Worm (Caenorhabditis elegans): ENCODE results near the gene phf-15.

Gene phf-15

DNA sequence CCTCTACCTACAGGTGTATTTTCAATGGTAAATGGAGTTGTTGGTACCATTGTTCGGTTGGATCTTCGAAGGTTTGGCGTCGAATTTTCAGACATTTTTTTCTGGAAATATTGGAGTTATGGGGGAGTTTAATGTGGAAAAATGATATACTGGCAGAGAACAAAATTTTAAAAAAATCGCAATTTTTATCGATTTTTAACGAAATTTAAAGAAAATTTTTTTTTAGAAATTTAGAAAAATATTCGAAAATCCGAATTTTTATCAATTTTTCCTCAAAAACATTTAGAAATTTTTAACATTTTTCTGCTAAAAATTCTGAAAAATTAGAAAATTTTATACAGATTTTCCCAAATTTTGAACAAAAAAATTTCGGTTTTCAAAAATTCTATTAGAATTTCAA is 44.0 kb upstream of the phf-15 start, which contains the start of gene Y53G8AM.8:
Y53G8AM.8 (minus strand) TSS at position 101 of the 400 bp plus-strand sequence.
- TF ChIP-seq aly-2 (tag; optimal IDR thresholded peaks at IDR 0.05) (no peak), lin-15B (tag; optimal IDR thresholded peaks at IDR 0.05) (no peak), dmd-6 (GFP tag; IDR thresholded peaks at IDR 0.05) (no peak), egl-43 (GFP tag; IDR thresholded peaks at IDR 0.05) (no peak), pqm-1 (tag; optimal IDR thresholded peaks at IDR 0.05) (no peak), Y105C5A.15 (GFP tag; IDR thresholded peaks at IDR 0.05) (no peak)

- peak; percentile 91 for TF ChIP-seq dve-1 (tag; optimal IDR thresholded peaks at IDR 0.05; ENCODE audit: insufficient read depth)
- peak; percentile 59 for TF ChIP-seq dpl-1 (GFP tag; optimal IDR thresholded peaks at IDR 0.05)
- peak; percentile 70 for TF ChIP-seq pha-4 (GFP tag; IDR thresholded peaks at IDR 0.05)
- no peak for TF ChIP-seq pha-4 (tag; optimal IDR thresholded peaks at IDR 0.05)
- TF ChIP-seq daf-19 (GFP tag; conservative IDR thresholded peaks at IDR 0.05), result no peak
- peak; percentile 30 to 89 for TF ChIP-seq lsy-2 (tag; optimal IDR thresholded peaks at IDR 0.05)
- TF ChIP-seq nhr-102 (tag; optimal IDR thresholded peaks at IDR 0.05), result peak; percentile 22
- TF ChIP-seq jun-1 (tag; optimal IDR thresholded peaks at IDR 0.05), result peak; percentile 27
- TF ChIP-seq ztf-11 (tag; optimal IDR thresholded peaks at IDR 0.05), result no peak
- TF ChIP-seq mes-2 (tag; optimal IDR thresholded peaks at IDR 0.05; ENCODE audit: poor library complexity, severe bottlenecking), result peak; percentile 48
- TF ChIP-seq arid-1 (GFP tag; conservative IDR thresholded peaks at IDR 0.05), result no peak
- peak in 1 of 2 experiments; percentile 14 for TF ChIP-seq hif-1 (tag; optimal IDR thresholded peaks at IDR 0.05)
- no peak for TF ChIP-seq ces-1 (GFP tag; optimal IDR thresholded peaks at IDR 0.05)
- peak; percentile 58 for TF ChIP-seq lin-13 (GFP tag; optimal IDR thresholded peaks at IDR 0.05)
- TF ChIP-seq mdl-1 (tag; optimal IDR thresholded peaks at IDR 0.05), result peak in 1 of 2 experiments; percentile 49
- TF ChIP-seq mdt-29 (GFP tag; IDR thresholded peaks at IDR 0.05), result no peak
- no peak for TF ChIP-seq egl-27 (tag; optimal IDR thresholded peaks at IDR 0.05)
- peak; percentile 42 for TF ChIP-seq ztf-7 (tag; optimal IDR thresholded peaks at IDR 0.05)
- peak; percentile 77 for TF ChIP-seq hlh-30 (tag; optimal IDR thresholded peaks at IDR 0.05; ENCODE audit: insufficient read depth)
- TF ChIP-seq nhr-76 (tag; optimal IDR thresholded peaks at IDR 0.05), result peak; percentile 29
- peak; percentile 37; the same call in 1 of the 2 replicates for TF ChIP-seq ceh-20 (GFP tag; IDR thresholded peaks at IDR 0.05)
- TF ChIP-seq dmd-6 (GFP tag; IDR thresholded peaks at IDR 0.05), result peak; percentile 77
- 0 out of 2 replicates have a peak, but pooled peaks have one; percentile 23 for TF ChIP-seq lin-29 (GFP tag; IDR thresholded peaks at IDR 0.05)
- peak; percentile 37 for TF ChIP-seq rbr-2 (tag; optimal IDR thresholded peaks at IDR 0.05)
- peak; percentile 75 for TF ChIP-seq hlh-11 (tag; optimal IDR thresholded peaks at IDR 0.05)
- TF ChIP-seq nhr-11 (tag; optimal IDR thresholded peaks at IDR 0.05), result peak; percentile 10
- peak; percentile 84 for TF ChIP-seq mep-1 (tag; optimal IDR thresholded peaks at IDR 0.05)
- no peak for TF ChIP-seq Y75B8A.6 (GFP tag; IDR thresholded peaks at IDR 0.05)
- peak in 1 of 2 experiments; percentile 18 for TF ChIP-seq daf-16 (GFP tag; optimal IDR thresholded peaks at IDR 0.05)
- TF ChIP-seq daf-16 (tag; optimal IDR thresholded peaks at IDR 0.05), result peak; percentile 51
- TF ChIP-seq F44E2.7 (GFP tag; IDR thresholded peaks at IDR 0.05), result no peak
- peak; percentile 96 for TF ChIP-seq aha-1 (tag)
- TF ChIP-seq R02D3.7 (tag; optimal IDR thresholded peaks at IDR 0.05), result no peak
- TF ChIP-seq nhr-6 (tag; optimal IDR thresholded peaks at IDR 0.05), result peak; percentile 85
- TF ChIP-seq sdz-12 (GFP tag; optimal IDR thresholded peaks at IDR 0.05), result no peak
- peak; percentile 9 for TF ChIP-seq nhr-25 (tag; optimal IDR thresholded peaks at IDR 0.05; ENCODE audit: borderline replicate concordance, insufficient read depth)
- no peak for TF ChIP-seq Y5F2A.4 (GFP tag; optimal IDR thresholded peaks at IDR 0.05)
- no peak for TF ChIP-seq zip-11 (GFP tag; IDR thresholded peaks at IDR 0.05)
- peak; percentile 73 for TF ChIP-seq hmg-1.1 (GFP tag; IDR thresholded peaks at IDR 0.05)
- TF ChIP-seq lin-38 (GFP tag; IDR thresholded peaks at IDR 0.05), result peak; percentile 70
- no peak for TF ChIP-seq Y105C5A.15 (GFP tag; IDR thresholded peaks at IDR 0.05)
- TF ChIP-seq unc-62 (GFP tag; optimal IDR thresholded peaks at IDR 0.05 in 1 of 2), result peak in 1 of 2 experiments; percentile 89
- no peak for TF ChIP-seq unc-62 (tag; optimal IDR thresholded peaks at IDR 0.05)
- peak; percentile 42 for TF ChIP-seq nhr-77 (tag; optimal IDR thresholded peaks at IDR 0.05)
- peak; percentile 31 for TF ChIP-seq nhr-48 (tag; optimal IDR thresholded peaks at IDR 0.05)
- TF ChIP-seq nhr-28 (tag; optimal IDR thresholded peaks at IDR 0.05), result peak; percentile 60
Observed at ce11 chrIII:3279304-3279703, 43.3 kb upstream of the phf-15 start.

Data from whole organism, L4 larva.